Worm (Caenorhabditis elegans) whole organism, L1 larva: ENCODE results near the gene B0432.8.

Experiments used
- C16A3.4 ChIP-seq: fragments of 150-350 bp; optimal IDR thresholded peaks from 2 replicates; lab custom pipeline; 2014; ENCODE audit warnings: missing biosample characterization, missing genetic modification characterization
- aha-1 ChIP-seq: fragments of 150-350 bp; optimal IDR thresholded peaks from 2 replicates; lab custom pipeline; 2014; ENCODE audit warnings: missing biosample characterization, missing genetic modification characterization
- blmp-1 ChIP-seq: fragments of 150-350 bp; optimal IDR thresholded peaks from 2 replicates; lab custom pipeline; 2014; ENCODE audit warnings: missing biosample characterization, missing genetic modification characterization
- ceh-82 ChIP-seq, 3 experiments: fragments of 150-350 bp in 1 of 3; sonication (generic microtip) in 2 of 3; optimal IDR thresholded peaks; 2 replicates each; lab custom pipeline; 2014 to 2017; ENCODE audit warnings: missing biosample characterization in 3 of 3, missing genetic modification characterization in 3 of 3
- ceh-88 ChIP-seq: fragments of 200-800 bp; sonication (Bioruptor generic); IDR thresholded peaks from 2 replicates; pipeline ENCODE4 v1.3.6; 2022; ENCODE audit warnings: missing genetic modification characterization, missing compliant biosample characterization
- ces-1 ChIP-seq: fragments of 150-350 bp; optimal IDR thresholded peaks from 2 replicates; lab custom pipeline; 2014; ENCODE audit warnings: missing biosample characterization, missing genetic modification reagents, missing genetic modification characterization
- dpl-1 ChIP-seq, 3 experiments: fragments of 150-350 bp in 2 of 3; sonication (generic microtip) in 1 of 3; optimal IDR thresholded peaks; 2 replicates each; lab custom pipeline; 2014 to 2017; ENCODE audit warnings: missing biosample characterization in 3 of 3, missing genetic modification characterization in 3 of 3, missing genetic modification reagents in 3 of 3
- dsc-1 ChIP-seq: sonication (generic microtip); optimal IDR thresholded peaks from 2 replicates; lab custom pipeline; 2016; ENCODE audit warnings: mild to moderate bottlenecking, missing genetic modification characterization, missing compliant biosample characterization
- efl-1 ChIP-seq, 4 experiments: fragments of 150-350 bp; optimal IDR thresholded peaks in 3 of 4; peaks in 1 of 4; 1 replicate in 1 of 4; 2 replicates in 3 of 4; lab custom pipeline; 2014; ENCODE audit warnings: missing biosample characterization in 2 of 4, missing genetic modification characterization in 2 of 4, missing genetic modification reagents in 2 of 4
- egl-13 ChIP-seq: sonication (generic microtip); optimal IDR thresholded peaks from 2 replicates; lab custom pipeline; 2016; ENCODE audit warnings: missing genotype, missing genetic modification reagents, missing genetic modification characterization, missing compliant biosample characterization
- elt-2 ChIP-seq: sonication (generic microtip); optimal IDR thresholded peaks from 2 replicates; lab custom pipeline; 2016; ENCODE audit warnings: missing genetic modification characterization, mild to moderate bottlenecking, inconsistent platforms, missing compliant biosample characterization, missing genetic modification reagents
- elt-3 ChIP-seq, 6 experiments: fragments of 150-350 bp in 1 of 6; sonication (generic microtip); optimal IDR thresholded peaks; 2 replicates each; lab custom pipeline; 2017 to 2018; ENCODE audit warnings: missing biosample characterization in 6 of 6, missing genetic modification characterization in 6 of 6, inconsistent platforms in 1 of 6
- fkh-8 ChIP-seq: sonication (generic microtip); optimal IDR thresholded peaks from 2 replicates; lab custom pipeline; 2016; ENCODE audit warnings: mild to moderate bottlenecking, missing genetic modification characterization, missing compliant biosample characterization
- hlh-17 ChIP-seq: fragments of 200-800 bp; sonication (Bioruptor generic); optimal IDR thresholded peaks from 2 replicates; lab custom pipeline; 2018; ENCODE audit warnings: missing genetic modification characterization, mild to moderate bottlenecking, missing compliant biosample characterization, moderate library complexity, borderline replicate concordance
- hlh-4 ChIP-seq: sonication (generic microtip); optimal IDR thresholded peaks from 2 replicates; lab custom pipeline; 2016; ENCODE audit warnings: mild to moderate bottlenecking, missing genetic modification characterization, missing compliant biosample characterization
- hpl-2 ChIP-seq: fragments of 150-350 bp; optimal IDR thresholded peaks from 2 replicates; lab custom pipeline; 2014; ENCODE audit warnings: missing biosample characterization, missing genetic modification reagents, missing genetic modification characterization
- lin-14 ChIP-seq: fragments of 200-800 bp; sonication (Bioruptor generic); optimal IDR thresholded peaks from 2 replicates; lab custom pipeline; 2018; ENCODE audit warnings: mild to moderate bottlenecking, missing genetic modification characterization, moderate library complexity, missing compliant biosample characterization
- lin-15B ChIP-seq: fragments of 150-350 bp; sonication (generic microtip); optimal IDR thresholded peaks from 3 replicates; lab custom pipeline; 2014; ENCODE audit warnings: missing biosample characterization, missing genetic modification characterization
- lin-35 ChIP-seq, 2 experiments: fragments of 150-350 bp; optimal IDR thresholded peaks; 2 replicates each; lab custom pipeline; 2014; ENCODE audit warnings: missing biosample characterization in 2 of 2, missing genetic modification characterization in 2 of 2, missing genetic modification reagents in 2 of 2
- lir-3 ChIP-seq: sonication (generic microtip); optimal IDR thresholded peaks from 2 replicates; lab custom pipeline; 2016; ENCODE audit warnings: mild to moderate bottlenecking, missing genetic modification characterization, moderate library complexity, missing compliant biosample characterization; ENCODE audit not compliant: poor library complexity
- mep-1 ChIP-seq: fragments of 150-350 bp; optimal IDR thresholded peaks from 2 replicates; lab custom pipeline; 2014; ENCODE audit warnings: missing biosample characterization, missing genetic modification characterization
- nhr-11 ChIP-seq: fragments of 150-350 bp; optimal IDR thresholded peaks from 2 replicates; lab custom pipeline; 2014; ENCODE audit warnings: missing biosample characterization, missing genetic modification characterization
- nhr-12 ChIP-seq: sonication (generic microtip); optimal IDR thresholded peaks from 2 replicates; lab custom pipeline; 2017; ENCODE audit warnings: missing biosample characterization, missing genetic modification characterization
- nhr-20 ChIP-seq: sonication (generic microtip); optimal IDR thresholded peaks from 2 replicates; lab custom pipeline; 2016; ENCODE audit warnings: mild to moderate bottlenecking, missing genetic modification characterization, missing compliant biosample characterization
- nhr-237 ChIP-seq: fragments of 150-350 bp; optimal IDR thresholded peaks from 2 replicates; lab custom pipeline; 2014; ENCODE audit warnings: missing biosample characterization, missing genetic modification characterization
- nhr-28 ChIP-seq: fragments of 150-350 bp; optimal IDR thresholded peaks from 2 replicates; lab custom pipeline; 2014; ENCODE audit warnings: missing biosample characterization, missing genetic modification characterization
- nhr-47 ChIP-seq: sonication (generic microtip); optimal IDR thresholded peaks from 2 replicates; lab custom pipeline; 2016; ENCODE audit warnings: mild to moderate bottlenecking, missing genetic modification characterization, moderate library complexity, missing compliant biosample characterization
- nhr-85 ChIP-seq: sonication (generic microtip); peaks from one replicate; lab custom pipeline; 2016; ENCODE audit warnings: missing genetic modification characterization, inconsistent platforms, missing compliant biosample characterization
- rnt-1 ChIP-seq: sonication (generic microtip); optimal IDR thresholded peaks from 2 replicates; lab custom pipeline; 2016; ENCODE audit warnings: mild to moderate bottlenecking, missing genetic modification characterization, moderate library complexity, missing compliant biosample characterization
- sox-4 ChIP-seq: sonication (generic microtip); optimal IDR thresholded peaks from 2 replicates; lab custom pipeline; 2016; ENCODE audit warnings: missing genetic modification characterization, missing compliant biosample characterization
- sup-37 ChIP-seq: fragments of 200-800 bp; sonication (Bioruptor generic); optimal IDR thresholded peaks from 2 replicates; lab custom pipeline; 2018; ENCODE audit warnings: mild to moderate bottlenecking, missing genetic modification characterization, missing compliant biosample characterization
- tlp-1 ChIP-seq: fragments of 150-350 bp; optimal IDR thresholded peaks from 2 replicates; lab custom pipeline; 2014; ENCODE audit warnings: missing biosample characterization, missing genetic modification characterization
- unc-130 ChIP-seq: fragments of 150-350 bp; optimal IDR thresholded peaks from 2 replicates; lab custom pipeline; 2017; ENCODE audit warnings: missing biosample characterization, missing genetic modification characterization, inconsistent platforms
- unc-30 ChIP-seq: sonication (generic microtip); optimal IDR thresholded peaks from 2 replicates; lab custom pipeline; 2017; ENCODE audit warnings: missing biosample characterization, missing genetic modification characterization
- unc-86 ChIP-seq: sonication (generic microtip); optimal IDR thresholded peaks from 2 replicates; lab custom pipeline; 2016; ENCODE audit warnings: missing genetic modification characterization, missing compliant biosample characterization
- unc-98 ChIP-seq: fragments of 200-800 bp; sonication (Bioruptor generic); IDR thresholded peaks from 2 replicates; pipeline ENCODE4 v1.3.6; 2022; ENCODE audit warnings: missing genetic modification characterization, missing compliant biosample characterization
- ztf-4 ChIP-seq: fragments of 150-350 bp; optimal IDR thresholded peaks from 2 replicates; lab custom pipeline; 2014; ENCODE audit warnings: missing biosample characterization, missing genetic modification characterization

The B0432.8 gene

DNA sequence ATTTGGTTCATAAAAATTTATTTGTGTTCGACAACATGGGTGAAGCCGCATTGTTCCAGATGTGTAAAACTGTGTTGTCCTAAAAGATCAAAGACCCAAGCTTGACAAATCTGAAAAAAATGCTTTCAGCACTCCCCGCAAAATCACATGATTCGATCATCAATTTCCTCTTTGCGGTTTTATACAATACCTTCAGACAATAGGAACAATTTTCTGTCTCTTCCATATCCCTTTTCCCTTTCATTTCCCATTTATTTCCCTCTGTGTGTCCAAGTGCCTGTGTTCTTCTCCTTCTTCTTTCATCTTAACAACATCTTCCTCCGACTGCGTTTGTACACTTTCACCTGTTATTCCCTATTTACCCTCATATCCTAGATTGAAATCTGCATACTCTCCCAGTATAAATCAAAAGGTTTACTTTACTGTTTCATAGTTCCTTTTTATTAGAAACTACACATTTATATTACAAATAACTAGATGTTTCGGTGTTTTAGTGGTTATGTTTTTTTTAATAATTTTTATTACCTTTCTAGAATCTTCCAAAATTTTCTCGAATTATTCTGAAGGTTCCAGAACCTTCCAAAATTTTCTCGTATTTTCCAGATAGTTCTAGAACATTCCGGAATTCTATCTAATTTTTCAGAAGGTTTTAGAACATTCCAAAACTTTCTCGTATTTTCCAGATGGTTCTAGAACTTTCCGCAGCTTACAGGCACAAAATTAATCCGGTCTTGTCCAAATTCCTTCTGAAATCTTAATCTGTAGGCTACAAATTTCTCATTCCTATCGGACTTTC, 22.6 kb upstream of the B0432.8 start, which contains the start of gene K01A2.5:
Gene K01A2.5, plus strand, starts transcription at position 297 of the 796 bp plus-strand sequence.
- TF ChIP-seq fkh-8 (tag; lab: Kevin White, UChicago) (no peak), dpl-1 (GFP tag; optimal IDR thresholded peaks at IDR 0.05; lab: Kevin White, UChicago) (peak in 1 of 3 experiments; percentile 2), nhr-47 (tag; lab: Kevin White, UChicago) (no peak), nhr-11 (tag; lab: Kevin White, UChicago) (no peak), ces-1 (GFP tag; lab: Kevin White, UChicago) (no peak), egl-13 (tag; lab: Kevin White, UChicago) (no peak), nhr-12 (tag; lab: Kevin White, UChicago) (no peak), hpl-2 (GFP tag; lab: Kevin White, UChicago) (no peak), elt-3 (tag; optimal IDR thresholded peaks at IDR 0.05; lab: Kevin White, UChicago) (peak in 2 of 6 experiments; percentile 11 to 35), rnt-1 (peak; percentile 7), unc-86 (no peak), ztf-4 (tag; lab: Kevin White, UChicago) (no peak), ceh-88 (GFP tag; lab: Robert Waterston, UW) (no peak), blmp-1 (tag; lab: Kevin White, UChicago) (peak; percentile 99), unc-130 (tag; lab: Kevin White, UChicago) (no peak), C16A3.4 (tag; lab: Kevin White, UChicago) (peak; percentile 2), nhr-85 (peak; percentile 91), lin-35 (GFP tag; optimal IDR thresholded peaks at IDR 0.05; lab: Kevin White, UChicago) (peak in 1 of 2 experiments; percentile 8), mep-1 (tag; lab: Kevin White, UChicago) (peak; percentile 48), sox-4 (tag; lab: Kevin White, UChicago) (no peak), unc-30 (tag; lab: Kevin White, UChicago) (no peak), lin-14 (GFP tag; lab: Kevin White, UChicago) (peak; percentile 79), nhr-20 (tag; lab: Kevin White, UChicago) (peak; percentile 36), lir-3 (tag; lab: Kevin White, UChicago) (peak; percentile 6), ceh-82 (tag; optimal IDR thresholded peaks at IDR 0.05; lab: Kevin White, UChicago) (peak in 1 of 3 experiments; percentile 1)

DNA sequence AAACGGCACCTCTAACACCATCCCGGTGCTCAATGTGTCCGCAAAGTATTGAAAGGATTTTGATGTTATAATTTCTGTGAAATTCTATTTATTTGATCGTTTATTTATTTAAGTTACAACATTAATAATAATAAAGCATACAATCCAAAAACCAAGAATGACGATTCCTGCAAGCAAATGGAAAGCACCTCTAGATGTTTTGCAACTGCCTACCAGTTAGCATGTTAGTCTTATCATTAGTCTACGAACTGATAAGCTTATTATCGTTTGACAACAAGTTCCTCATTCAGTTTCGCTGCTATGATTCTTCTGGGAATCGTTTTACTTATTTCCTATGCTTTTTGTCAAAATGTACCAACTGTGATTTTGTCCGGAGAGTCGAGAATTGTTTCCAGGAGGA, 21.1 kb upstream of the B0432.8 start, which contains the start of gene K01A2.6:
Gene K01A2.6, plus strand, starts transcription at position 301 of the 400 bp plus-strand sequence.
- no peak for TF ChIP-seq sup-37
- TF ChIP-seq dsc-1 = no peak
- no peak for TF ChIP-seq nhr-28 (tag; lab: Kevin White, UChicago)
- no peak for TF ChIP-seq elt-2 (tag; lab: Kevin White, UChicago)
- no peak for TF ChIP-seq efl-1 (optimal IDR thresholded peaks at IDR 0.05; lab: Kevin White, UChicago)
- no peak for TF ChIP-seq efl-1 (GFP tag; optimal IDR thresholded peaks at IDR 0.05 in 1 of 2; lab: Kevin White, UChicago)
- TF ChIP-seq lir-3 (tag; lab: Kevin White, UChicago) = no peak
- no peak for TF ChIP-seq hlh-4 (tag; lab: Kevin White, UChicago)
- TF ChIP-seq nhr-237 (tag; lab: Kevin White, UChicago) = no peak
- no peak for TF ChIP-seq hlh-17
- TF ChIP-seq aha-1 (tag; lab: Kevin White, UChicago) = no peak
- no peak for TF ChIP-seq unc-98
- no peak for TF ChIP-seq lin-15B (tag; lab: Kevin White, UChicago)
- no peak for TF ChIP-seq mep-1 (tag; lab: Kevin White, UChicago)
- TF ChIP-seq dpl-1 (GFP tag; optimal IDR thresholded peaks at IDR 0.05; lab: Kevin White, UChicago) = no peak
- no peak for TF ChIP-seq tlp-1 (tag; lab: Kevin White, UChicago)
- no peak for TF ChIP-seq elt-3 (tag; optimal IDR thresholded peaks at IDR 0.05; lab: Kevin White, UChicago)
